Worm (Caenorhabditis elegans) whole organism, early embryonic: ENCODE data around the gene ugt-12.
"Not testable (repeated sequence)": the region's sequence is repeated elsewhere in the genome, so short reads cannot be mapped to it uniquely, and the experiment has no call there.

Experiments
- B0310.2 ChIP-seq: sonication (generic microtip); optimal IDR thresholded peaks from 2 replicates; lab custom pipeline; 2016; ENCODE audit warnings: mild to moderate bottlenecking, missing genetic modification characterization, missing compliant biosample characterization
- F13C5.2 ChIP-seq: sonication (generic microtip); optimal IDR thresholded peaks from 2 replicates; lab custom pipeline; 2017; ENCODE audit warnings: mild to moderate bottlenecking, missing genetic modification characterization, inconsistent platforms, missing compliant biosample characterization
- aly-1 ChIP-seq: sonication (generic microtip); optimal IDR thresholded peaks from 2 replicates; lab custom pipeline; 2016; ENCODE audit warnings: missing genetic modification characterization, missing compliant biosample characterization
- ama-1 ChIP-seq: fragments of 150-350 bp; optimal IDR thresholded peaks from 2 replicates; lab custom pipeline; 2014
- ceh-13 ChIP-seq: fragments of 200-800 bp; sonication (Bioruptor generic); optimal IDR thresholded peaks from 2 replicates; lab custom pipeline; 2018; ENCODE audit warnings: mild to moderate bottlenecking, missing genetic modification characterization, missing compliant biosample characterization
- ceh-36 ChIP-seq: sonication (generic microtip); optimal IDR thresholded peaks from 2 replicates; lab custom pipeline; 2016; ENCODE audit warnings: missing genetic modification characterization, inconsistent platforms, missing compliant biosample characterization
- ets-7 ChIP-seq: sonication (generic microtip); optimal IDR thresholded peaks from 2 replicates; lab custom pipeline; 2016; ENCODE audit warnings: missing genotype, missing genetic modification characterization, missing compliant biosample characterization
- flt-1 ChIP-seq: fragments of 200-800 bp; sonication (Bioruptor generic); IDR thresholded peaks from 2 replicates; pipeline ENCODE4 v1.3.6; 2022; ENCODE audit warnings: missing genetic modification characterization, missing compliant biosample characterization
- hmbx-1 ChIP-seq: sonication (generic microtip); optimal IDR thresholded peaks from 2 replicates; lab custom pipeline; 2016; ENCODE audit warnings: mild to moderate bottlenecking, missing genetic modification characterization, missing compliant biosample characterization
- hmg-4 ChIP-seq: fragments of 200-800 bp; sonication (Bioruptor generic); optimal IDR thresholded peaks from 2 replicates; lab custom pipeline; 2018; ENCODE audit warnings: mild to moderate bottlenecking, missing genetic modification characterization, missing compliant biosample characterization
- hnd-1 ChIP-seq: sonication (generic microtip); optimal IDR thresholded peaks from 2 replicates; lab custom pipeline; 2016; ENCODE audit warnings: missing genetic modification characterization, missing compliant biosample characterization
- pes-1 ChIP-seq: fragments of 200-800 bp; sonication (Bioruptor generic); IDR thresholded peaks from 2 replicates; pipeline ENCODE4 v1.3.6; 2022; ENCODE audit warnings: missing genetic modification reagents, missing genetic modification characterization, missing compliant biosample characterization
- scrt-1 ChIP-seq: fragments of 200-800 bp; sonication (Bioruptor generic); IDR thresholded peaks from 2 replicates; pipeline ENCODE4 v1.3.6; 2022; ENCODE audit warnings: missing genetic modification characterization, missing compliant biosample characterization
- sea-1 ChIP-seq: fragments of 200-800 bp; sonication (Bioruptor generic); conservative IDR thresholded peaks from 2 replicates; pipeline ENCODE4 v1.3.6; 2022; ENCODE audit warnings: missing genetic modification characterization, missing compliant biosample characterization
- tbx-11 ChIP-seq: fragments of 200-800 bp; sonication (Bioruptor generic); IDR thresholded peaks from 2 replicates; pipeline ENCODE4 v1.3.6; 2022; ENCODE audit warnings: missing genetic modification characterization, missing compliant biosample characterization
- tbx-37 ChIP-seq: fragments of 200-800 bp; sonication (Bioruptor generic); conservative IDR thresholded peaks from 2 replicates; pipeline ENCODE4 v1.3.6; 2022; ENCODE audit warnings: missing genetic modification reagents, missing genetic modification characterization, missing compliant biosample characterization
- tra-4 ChIP-seq: sonication (generic microtip); optimal IDR thresholded peaks from 2 replicates; lab custom pipeline; 2017; ENCODE audit warnings: missing genetic modification characterization, missing compliant biosample characterization

The ugt-12 gene

ce11 chrV:4914879-4915278 is 25.4 kb upstream of the ugt-12 start, which contains the start of gene H23N18.6:
Gene H23N18.6, minus strand, starts transcription at chrV:4915079.
- TF ChIP-seq scrt-1 (GFP tag; lab: Robert Waterston, UW) (no peak), ceh-36 (tag; lab: Kevin White, UChicago) (no peak), B0310.2 (tag; lab: Kevin White, UChicago) (no peak), tbx-11 (GFP tag; lab: Robert Waterston, UW) (no peak)

- TF ChIP-seq flt-1 (GFP tag; lab: Robert Waterston, UW) (no peak), hmg-4 (no peak), hnd-1 (tag; lab: Kevin White, UChicago) (no peak), ceh-36 (tag; lab: Kevin White, UChicago) (no peak), ets-7 (tag; lab: Kevin White, UChicago) (no peak)
Observed at ce11 chrV:4913853-4914252, 24.4 kb upstream of the ugt-12 start.

ce11 chrV:4912313-4912712 is 22.9 kb upstream of the ugt-12 start, which contains the start of gene H23N18.5:
Gene H23N18.5, minus strand, starts transcription at chrV:4912381.
- no peak for TF ChIP-seq F13C5.2 (tag; lab: Kevin White, UChicago)
- no peak for TF ChIP-seq sea-1 (GFP tag; lab: Robert Waterston, UW)
- no peak for TF ChIP-seq ama-1 (lab: Kevin White, UChicago)
- no peak for TF ChIP-seq flt-1 (GFP tag; lab: Robert Waterston, UW)
- no peak for TF ChIP-seq tra-4 (tag; lab: Kevin White, UChicago)
- no peak for TF ChIP-seq tbx-11 (GFP tag; lab: Robert Waterston, UW)
- TF ChIP-seq B0310.2 (tag; lab: Kevin White, UChicago), result no peak
- no peak for TF ChIP-seq ceh-13 (GFP tag; lab: Kevin White, UChicago)
- TF ChIP-seq hmg-4, result no peak
- no peak for TF ChIP-seq tbx-37 (GFP tag; lab: Robert Waterston, UW)

DNA sequence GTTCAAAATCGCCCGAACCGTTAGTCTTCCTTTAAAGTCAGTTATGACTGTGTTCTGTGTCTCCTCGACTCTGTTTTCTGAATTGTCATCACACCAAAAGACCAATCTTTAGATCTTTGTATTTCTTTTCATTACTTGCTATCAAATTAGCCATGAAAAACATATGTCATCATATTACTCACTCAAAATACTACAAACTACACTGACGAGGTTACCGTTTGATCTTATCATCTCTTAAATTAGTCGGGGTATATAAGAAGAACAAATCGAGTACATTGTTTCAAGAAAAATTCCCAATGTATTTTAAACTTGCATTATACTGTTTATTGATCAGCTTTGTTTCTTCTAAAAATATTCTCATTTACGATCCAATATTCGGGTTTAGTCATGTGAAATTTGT is 19.2 kb upstream of the ugt-12 start, which contains the start of gene ugt-13:
ugt-13 (plus strand) TSS at position 294 of the 400 bp plus-strand sequence.
- TF ChIP-seq pes-1 (no peak), ets-7 (tag; lab: Kevin White, UChicago) (no peak), F13C5.2 (tag; lab: Kevin White, UChicago) (no peak), B0310.2 (tag; lab: Kevin White, UChicago) (no peak), hmbx-1 (tag; lab: Kevin White, UChicago) (no peak), ceh-36 (tag; lab: Kevin White, UChicago) (no peak), tra-4 (tag; lab: Kevin White, UChicago) (no peak), scrt-1 (GFP tag; lab: Robert Waterston, UW) (no peak), ama-1 (lab: Kevin White, UChicago) (no peak)

DNA sequence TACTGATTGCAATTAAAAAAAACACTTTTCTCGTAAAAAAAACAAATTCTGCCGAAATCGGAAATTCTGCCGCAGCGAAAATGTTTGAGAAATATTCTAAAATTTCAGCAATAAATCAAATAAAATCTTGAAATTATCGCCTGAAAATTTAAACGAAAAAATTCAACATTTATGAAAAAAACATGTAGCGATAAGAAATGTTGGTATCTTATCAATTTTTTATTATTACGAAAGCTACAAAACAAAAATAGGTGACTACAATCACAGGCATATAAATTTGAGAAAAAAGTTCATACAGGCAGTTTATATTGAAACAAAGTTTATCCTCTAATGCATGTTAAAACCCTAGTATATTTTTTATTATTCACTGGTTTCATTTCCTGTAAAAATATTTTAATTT is 16.5 kb upstream of the ugt-12 start, which contains the start of gene ugt-14:
ugt-14 (plus strand) TSS at position 301 of the 400 bp plus-strand sequence.
- TF ChIP-seq flt-1 (GFP tag; lab: Robert Waterston, UW) (no peak), B0310.2 (tag; lab: Kevin White, UChicago) (no peak), ama-1 (lab: Kevin White, UChicago) (no peak), sea-1 (GFP tag; lab: Robert Waterston, UW) (no peak), scrt-1 (GFP tag; lab: Robert Waterston, UW) (no peak), F13C5.2 (tag; lab: Kevin White, UChicago) (no peak), hmg-4 (no peak), pes-1 (no peak), hmbx-1 (tag; lab: Kevin White, UChicago) (no peak), hnd-1 (tag; lab: Kevin White, UChicago) (no peak)

- TF ChIP-seq hnd-1 (tag; lab: Kevin White, UChicago) (no peak), pes-1 (no peak)
Observed at ce11 chrV:4903696-4904095, 14.3 kb upstream of the ugt-12 start, which contains the start of gene ugt-8. Gene ugt-8, plus strand, starts transcription at chrV:4903930.

DNA sequence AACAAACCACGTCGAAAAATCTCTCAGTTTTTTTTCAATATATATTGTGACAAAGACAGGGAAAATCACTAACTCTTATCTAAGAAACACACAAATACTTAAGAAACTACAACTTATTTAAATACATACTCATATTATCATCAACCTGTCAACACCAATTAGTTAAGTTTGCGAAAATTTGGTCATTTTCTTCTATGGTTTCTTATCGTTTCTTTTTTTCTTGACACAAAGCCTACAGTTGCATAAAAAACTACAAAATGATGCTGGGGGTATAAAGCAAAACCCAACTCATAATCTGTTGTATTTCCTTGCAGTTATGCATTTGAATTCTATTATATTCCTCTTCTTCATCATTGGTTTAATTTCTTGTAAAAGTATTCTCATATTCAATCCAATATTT is 11.6 kb upstream of the ugt-12 start, which contains the start of gene ugt-67:
ugt-67 (plus strand) TSS at position 301 of the 400 bp plus-strand sequence.
- TF ChIP-seq scrt-1 (GFP tag; lab: Robert Waterston, UW) (no peak), F13C5.2 (tag; lab: Kevin White, UChicago) (no peak), tbx-11 (GFP tag; lab: Robert Waterston, UW) (no peak), pes-1 (no peak), ama-1 (lab: Kevin White, UChicago) (no peak), ceh-36 (tag; lab: Kevin White, UChicago) (no peak), hmbx-1 (tag; lab: Kevin White, UChicago) (no peak), tra-4 (tag; lab: Kevin White, UChicago) (no peak), sea-1 (GFP tag; lab: Robert Waterston, UW) (no peak), tbx-37 (GFP tag; lab: Robert Waterston, UW) (no peak), hnd-1 (tag; lab: Kevin White, UChicago) (no peak), hmg-4 (no peak), aly-1 (no peak), ets-7 (tag; lab: Kevin White, UChicago) (no peak), flt-1 (GFP tag; lab: Robert Waterston, UW) (no peak), B0310.2 (tag; lab: Kevin White, UChicago) (no peak), ceh-13 (GFP tag; lab: Kevin White, UChicago) (no peak)

DNA sequence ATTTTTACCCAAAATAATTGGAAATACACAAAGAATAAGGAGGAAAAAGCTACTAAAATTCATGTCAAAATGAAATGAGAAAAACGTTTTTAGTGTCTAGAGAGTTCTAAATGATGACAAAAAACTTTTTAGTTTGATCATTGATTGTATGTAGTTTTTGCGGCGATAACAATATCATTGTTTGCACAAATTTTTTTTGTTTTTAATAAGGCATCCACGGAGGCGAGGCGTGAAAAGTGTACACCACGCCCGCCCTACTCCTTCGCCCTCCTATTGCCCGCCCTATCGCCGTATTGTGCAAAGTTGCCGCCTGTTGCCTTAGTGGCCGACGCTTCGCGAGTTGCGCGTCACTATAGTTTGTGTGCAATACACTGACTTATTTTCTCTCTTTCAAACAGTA is 10.6 kb upstream of the ugt-12 start, which contains the start of gene ugt-10:
ugt-10 (minus strand) TSS at position 101 of the 400 bp plus-strand sequence.
- not testable (repeated sequence) for TF ChIP-seq pes-1; ceh-36 (tag; lab: Kevin White, UChicago); ets-7 (tag; lab: Kevin White, UChicago)
